Worm (Caenorhabditis elegans): ENCODE results near the gene C33A11.2.

DNA sequence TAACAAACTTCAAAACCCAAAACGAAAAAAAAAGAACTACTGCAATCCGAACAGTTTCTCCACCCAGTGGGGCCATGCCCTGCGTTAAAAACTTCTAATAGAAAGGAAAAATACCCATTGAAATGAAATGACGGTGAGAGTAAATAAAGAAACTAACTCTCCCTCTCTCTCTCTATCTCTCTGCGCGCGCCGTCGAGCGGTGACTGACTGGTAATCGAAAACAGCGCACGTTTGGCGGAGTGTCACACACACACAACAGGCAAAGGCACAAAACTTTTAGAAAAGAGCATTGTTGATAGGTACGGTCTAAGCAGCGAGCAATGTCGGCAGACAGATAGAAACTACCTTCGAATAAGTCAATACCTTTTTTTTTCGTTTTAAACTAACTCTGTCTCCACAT is 10.8 kb downstream of the C33A11.2 start:
- TF ChIP-seq snpc-4 (tag; optimal IDR thresholded peaks at IDR 0.05) = no peak
- TF ChIP-seq ztf-11 (tag; optimal IDR thresholded peaks at IDR 0.05) = no peak
- TF ChIP-seq sptf-1 (tag; optimal IDR thresholded peaks at IDR 0.05) = no peak
- TF ChIP-seq elt-3 (tag; optimal IDR thresholded peaks at IDR 0.05) = no peak
- no peak for TF ChIP-seq unc-120 (tag; optimal IDR thresholded peaks at IDR 0.05; ENCODE audit: poor library complexity, severe bottlenecking)
- TF ChIP-seq ceh-39 (tag; optimal IDR thresholded peaks at IDR 0.05) = no peak
- TF ChIP-seq mab-5 (tag; optimal IDR thresholded peaks at IDR 0.05) = no peak
- no peak for TF ChIP-seq ces-1 (GFP tag; optimal IDR thresholded peaks at IDR 0.05)
- no peak for TF ChIP-seq zip-8 (tag; optimal IDR thresholded peaks at IDR 0.05)
- TF ChIP-seq blmp-1 (tag; optimal IDR thresholded peaks at IDR 0.05) = no peak
